Fruit fly (Drosophila melanogaster) whole organism, adult: ENCODE results near the gene CG4751.

Experiments
- CG11617 ChIP-seq: fragments of 200-800 bp; sonication (Bioruptor generic); optimal IDR thresholded peaks from 2 replicates; lab custom pipeline; 2017; ENCODE audit warnings: mild to moderate bottlenecking, missing biosample characterization, missing genetic modification reagents, missing genetic modification characterization
- CG12768 ChIP-seq: fragments of 200-800 bp; sonication (Bioruptor generic); optimal IDR thresholded peaks from 2 replicates; lab custom pipeline; 2017; ENCODE audit warnings: missing biosample characterization, missing genetic modification characterization, mild to moderate bottlenecking, moderate library complexity, missing genetic modification reagents
- CG14711 ChIP-seq: fragments of 200-800 bp; sonication (Bioruptor generic); optimal IDR thresholded peaks from 2 replicates; lab custom pipeline; 2018; ENCODE audit warnings: missing biosample characterization, mild to moderate bottlenecking, missing genetic modification characterization, moderate library complexity
- CG1620 ChIP-seq: fragments of 200-800 bp; sonication (Bioruptor generic); optimal IDR thresholded peaks from 2 replicates; lab custom pipeline; 2016; ENCODE audit warnings: missing biosample characterization, missing genetic modification characterization
- CG7045 ChIP-seq: fragments of 200-800 bp; sonication (Bioruptor generic); optimal IDR thresholded peaks from 2 replicates; lab custom pipeline; 2017; ENCODE audit warnings: missing biosample characterization, mild to moderate bottlenecking, missing genetic modification characterization
- CG7101 ChIP-seq: fragments of 200-800 bp; sonication (Bioruptor generic); optimal IDR thresholded peaks from 2 replicates; lab custom pipeline; 2018; ENCODE audit warnings: missing biosample characterization, mild to moderate bottlenecking, missing genetic modification characterization, moderate library complexity
- Hr96 ChIP-seq: fragments of 200-800 bp; sonication (Bioruptor generic); optimal IDR thresholded peaks from 2 replicates; lab custom pipeline; 2016; ENCODE audit warnings: missing biosample characterization, missing genetic modification characterization
- Mnt ChIP-seq: fragments of 200-800 bp; sonication (Bioruptor generic); optimal IDR thresholded peaks from 2 replicates; lab custom pipeline; 2016; ENCODE audit warnings: missing biosample characterization, mild to moderate bottlenecking, missing genetic modification characterization
- cic ChIP-seq: fragments of 200-800 bp; sonication (Bioruptor generic); optimal IDR thresholded peaks from 2 replicates; lab custom pipeline; 2017; ENCODE audit warnings: missing biosample characterization, mild to moderate bottlenecking, missing genetic modification characterization, moderate library complexity
- cnc ChIP-seq, 2 experiments: fragments of >200 bp; optimal IDR thresholded peaks; 2 replicates each; lab custom pipeline; 2017
- kay ChIP-seq: fragments of 200-800 bp; sonication (Bioruptor generic); peaks from one replicate; lab custom pipeline; 2016; ENCODE audit warnings: missing biosample characterization, missing genetic modification characterization, borderline replicate concordance
- toe ChIP-seq: fragments of 200-800 bp; sonication (Bioruptor generic); optimal IDR thresholded peaks from 2 replicates; lab custom pipeline; 2016; ENCODE audit warnings: missing biosample characterization, missing genetic modification characterization

dm6 chr2L:11175393-11176258 lies 45.1 kb downstream of the CG4751 start:
- TF ChIP-seq Mnt (GFP tag; lab: Kevin White, UChicago), result no peak
- no peak for TF ChIP-seq CG12768 (GFP tag; lab: Kevin White, UChicago)
- no peak for TF ChIP-seq cic
- TF ChIP-seq Hr96, result no peak
- TF ChIP-seq cnc (optimal IDR thresholded peaks at IDR 0.05; lab: Kevin White, UChicago), result no peak
- no peak for TF ChIP-seq kay
- TF ChIP-seq CG14711 (tag; lab: Kevin White, UChicago), result no peak
- TF ChIP-seq CG7045 (GFP tag; lab: Kevin White, UChicago), result no peak
- TF ChIP-seq toe (GFP tag; lab: Kevin White, UChicago), result no peak
- TF ChIP-seq CG1620 (GFP tag; lab: Kevin White, UChicago), result no peak
- TF ChIP-seq CG11617, result no peak
- no peak for TF ChIP-seq CG7101
